Fruit fly (Drosophila melanogaster) S2 (cell line): ENCODE data around the gene OtopLc.

Source experiments
- CG8478 ChIP-seq: fragments of >200 bp; optimal IDR thresholded peaks from 2 replicates; lab custom pipeline; 2018
- CTCF ChIP-seq, 2 experiments: fragments of >200 bp; optimal IDR thresholded peaks; 2 replicates each; lab custom pipeline; 2018

DNA sequence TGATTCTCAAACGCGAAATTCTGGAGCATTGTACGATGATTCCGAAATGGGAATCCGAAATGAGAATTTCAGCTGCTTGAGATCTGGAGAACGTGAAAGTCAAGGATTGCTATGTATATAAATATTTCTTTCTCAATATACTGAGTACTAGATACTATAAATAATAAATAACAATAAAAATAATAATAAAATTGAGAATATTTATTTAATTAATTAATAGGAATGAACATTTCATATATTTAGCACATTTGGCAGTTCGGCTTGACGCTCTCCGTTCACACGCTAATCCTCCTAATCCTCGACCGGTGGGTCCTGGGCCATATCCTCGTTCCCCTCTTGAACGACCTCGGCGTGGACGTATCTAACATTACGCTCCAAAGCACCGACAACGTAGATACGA, 48.3 kb downstream of the OtopLc start, which contains the start of gene CG34435:
- TF ChIP-seq CTCF (optimal IDR thresholded peaks at IDR 0.05; lab: Kevin White, UChicago) (no peak), CG8478 (lab: Kevin White, UChicago) (no peak)
